Fruit fly (Drosophila melanogaster) whole organism, embryonic: ENCODE measurements around the gene CG34290.

Experiments used
- Adf1 ChIP-seq: fragments of 200-800 bp; sonication (Bioruptor generic); IDR thresholded peaks from 2 replicates; pipeline ENCODE4 v1.3.6; 2022; ENCODE audit warnings: missing biosample characterization, missing genetic modification characterization
- C15 ChIP-seq: fragments of 200-800 bp; sonication (Bioruptor generic); IDR thresholded peaks from 3 replicates; pipeline ENCODE4 v1.3.6; 2022; ENCODE audit warnings: missing biosample characterization, missing genetic modification characterization
- CG10147 ChIP-seq: fragments of 200-800 bp; sonication (Bioruptor generic); optimal IDR thresholded peaks from 2 replicates; lab custom pipeline; 2019; ENCODE audit warnings: missing biosample characterization, mild to moderate bottlenecking, missing genetic modification characterization, moderate library complexity
- CG11247 ChIP-seq: fragments of 200-800 bp; sonication (Bioruptor generic); IDR thresholded peaks from 2 replicates; pipeline ENCODE4 v1.3.6; 2022; ENCODE audit warnings: missing biosample characterization, missing genetic modification characterization
- CG12942 ChIP-seq: fragments of 200-800 bp; sonication (Bioruptor generic); optimal IDR thresholded peaks from 3 replicates; lab custom pipeline; 2016; ENCODE audit warnings: missing biosample characterization, missing genetic modification characterization
- CG13424 ChIP-seq: fragments of 200-800 bp; sonication (Bioruptor generic); optimal IDR thresholded peaks from 2 replicates; lab custom pipeline; 2019; ENCODE audit warnings: missing biosample characterization, mild to moderate bottlenecking, missing genetic modification characterization, moderate library complexity
- CG15479 ChIP-seq: fragments of 200-800 bp; sonication (Bioruptor generic); optimal IDR thresholded peaks from 3 replicates; lab custom pipeline; 2019; ENCODE audit warnings: missing biosample characterization, mild to moderate bottlenecking, missing genetic modification characterization, moderate library complexity
- CG15696 ChIP-seq: fragments of 200-800 bp; sonication (Bioruptor generic); optimal IDR thresholded peaks from 2 replicates; lab custom pipeline; 2019; ENCODE audit warnings: missing biosample characterization, mild to moderate bottlenecking, missing genetic modification characterization, moderate library complexity
- CG18764 ChIP-seq: fragments of 200-800 bp; sonication (Bioruptor generic); optimal IDR thresholded peaks from 3 replicates; lab custom pipeline; 2016; ENCODE audit warnings: missing biosample characterization, missing genetic modification characterization
- CG2199 ChIP-seq: fragments of 200-800 bp; sonication (Bioruptor generic); IDR thresholded peaks from 3 replicates; pipeline ENCODE4 v1.3.6; 2022; ENCODE audit warnings: missing biosample characterization, missing genetic modification characterization
- CG31224 ChIP-seq: fragments of 200-800 bp; sonication (Bioruptor generic); IDR thresholded peaks from 2 replicates; pipeline ENCODE4 v1.3.6; 2022; ENCODE audit warnings: missing biosample characterization, missing genetic modification characterization
- CG32532 ChIP-seq: fragments of 200-800 bp; sonication (Bioruptor generic); IDR thresholded peaks from 2 replicates; pipeline ENCODE4 v1.3.6; 2022; ENCODE audit warnings: missing biosample characterization, missing genetic modification characterization
- CG43689 ChIP-seq: fragments of 200-800 bp; sonication (Bioruptor generic); IDR thresholded peaks from 2 replicates; pipeline ENCODE4 v1.3.6; 2022; ENCODE audit warnings: missing biosample characterization, missing genetic modification characterization
- CG4820 ChIP-seq: fragments of 200-800 bp; sonication (Bioruptor generic); optimal IDR thresholded peaks from 3 replicates; lab custom pipeline; 2016; ENCODE audit warnings: missing biosample characterization, missing genetic modification characterization
- CG4854 ChIP-seq: fragments of 200-800 bp; sonication (Bioruptor generic); optimal IDR thresholded peaks from 2 replicates; lab custom pipeline; 2016; ENCODE audit warnings: missing biosample characterization, missing genetic modification characterization, inconsistent platforms
- CG7357 ChIP-seq: fragments of 200-800 bp; sonication (Bioruptor generic); IDR thresholded peaks from 3 replicates; pipeline ENCODE4 v1.3.6; 2022; ENCODE audit warnings: missing biosample characterization, missing genetic modification characterization
- CG7928 ChIP-seq: fragments of 200-800 bp; sonication (Bioruptor generic); optimal IDR thresholded peaks from 2 replicates; lab custom pipeline; 2017; ENCODE audit warnings: missing biosample characterization, mild to moderate bottlenecking, missing genetic modification characterization
- CG7963 ChIP-seq: fragments of 200-800 bp; sonication (Bioruptor generic); IDR thresholded peaks from 3 replicates; pipeline ENCODE4 v1.3.6; 2022; ENCODE audit warnings: missing biosample characterization, missing genetic modification characterization; ENCODE audit not compliant: partially characterized antibody
- CG8924 ChIP-seq: fragments of 200-800 bp; optimal IDR thresholded peaks from 3 replicates; lab custom pipeline; 2019; ENCODE audit warnings: missing biosample characterization, mild to moderate bottlenecking, missing genetic modification characterization, moderate library complexity
- CG9797 ChIP-seq: fragments of 200-800 bp; sonication (Bioruptor generic); optimal IDR thresholded peaks from 3 replicates; lab custom pipeline; 2018; ENCODE audit warnings: missing biosample characterization, mild to moderate bottlenecking, missing genetic modification characterization
- CoRest ChIP-seq: fragments of 200-800 bp; sonication (Bioruptor generic); optimal IDR thresholded peaks from 3 replicates; lab custom pipeline; 2018; ENCODE audit warnings: missing biosample characterization, mild to moderate bottlenecking, missing genetic modification characterization, moderate library complexity
- Deaf1 ChIP-seq: fragments of 200-800 bp; optimal IDR thresholded peaks from 3 replicates; lab custom pipeline; 2019; ENCODE audit warnings: missing biosample characterization, mild to moderate bottlenecking, missing genetic modification characterization, moderate library complexity
- Elba2 ChIP-seq: fragments of 200-800 bp; sonication (Bioruptor generic); optimal IDR thresholded peaks from 3 replicates; lab custom pipeline; 2016; ENCODE audit warnings: missing biosample characterization, missing genetic modification characterization
- Gsc ChIP-seq: fragments of 200-800 bp; sonication (Bioruptor generic); IDR thresholded peaks from 2 replicates; pipeline ENCODE4 v1.3.6; 2022; ENCODE audit warnings: missing biosample characterization, missing genetic modification characterization
- HmgZ ChIP-seq: fragments of 200-800 bp; sonication (Bioruptor generic); optimal IDR thresholded peaks from 2 replicates; lab custom pipeline; 2018; ENCODE audit warnings: missing biosample characterization, mild to moderate bottlenecking, missing genetic modification characterization
- Hr51 ChIP-seq, 2 experiments: fragments of 200-800 bp; sonication (Bioruptor generic); optimal IDR thresholded peaks; 2 replicates in 1 of 2; 3 replicates in 1 of 2; lab custom pipeline; 2016 to 2018; ENCODE audit warnings: missing biosample characterization in 2 of 2, missing genetic modification characterization in 2 of 2, mild to moderate bottlenecking in 1 of 2, moderate library complexity in 1 of 2
- Myb ChIP-seq: fragments of 200-800 bp; sonication (Bioruptor generic); optimal IDR thresholded peaks from 2 replicates; lab custom pipeline; 2016; ENCODE audit warnings: missing biosample characterization, missing genetic modification characterization
- NC2β ChIP-seq: fragments of 200-800 bp; sonication (Bioruptor generic); optimal IDR thresholded peaks from 2 replicates; lab custom pipeline; 2016; ENCODE audit warnings: missing biosample characterization, missing genetic modification characterization
- NfI ChIP-seq: fragments of 200-800 bp; sonication (Bioruptor generic); optimal IDR thresholded peaks from 3 replicates; lab custom pipeline; 2018; ENCODE audit warnings: missing biosample characterization, mild to moderate bottlenecking, missing genetic modification characterization, moderate library complexity
- Ravus ChIP-seq: fragments of 200-800 bp; sonication (Bioruptor generic); IDR thresholded peaks from 2 replicates; pipeline ENCODE4 v1.3.6; 2022; ENCODE audit warnings: missing biosample characterization, missing genetic modification characterization
- Rfx ChIP-seq: fragments of 200-800 bp; sonication (Bioruptor generic); IDR thresholded peaks from 2 replicates; pipeline ENCODE4 v1.3.6; 2022; ENCODE audit warnings: missing biosample characterization, missing genetic modification characterization
- Six4 ChIP-seq: fragments of 200-800 bp; sonication (Bioruptor generic); optimal IDR thresholded peaks from 2 replicates; lab custom pipeline; 2016; ENCODE audit warnings: missing biosample characterization, missing genetic modification characterization
- Sox102F ChIP-seq: fragments of 200-800 bp; sonication (Bioruptor generic); optimal IDR thresholded peaks from 2 replicates; lab custom pipeline; 2018; ENCODE audit warnings: missing biosample characterization, mild to moderate bottlenecking, missing genetic modification characterization, moderate library complexity
- amos ChIP-seq: fragments of 200-800 bp; sonication (Bioruptor generic); IDR thresholded peaks from 2 replicates; pipeline ENCODE4 v1.3.6; 2022; ENCODE audit warnings: missing biosample characterization, missing genetic modification characterization; ENCODE audit not compliant: partially characterized antibody
- caup ChIP-seq: fragments of 200-800 bp; sonication (Bioruptor generic); optimal IDR thresholded peaks from 3 replicates; lab custom pipeline; 2017; ENCODE audit warnings: missing biosample characterization, mild to moderate bottlenecking, missing genetic modification characterization, moderate library complexity; ENCODE audit not compliant: severe bottlenecking
- emc ChIP-seq: fragments of 200-800 bp; sonication (Bioruptor generic); optimal IDR thresholded peaks from 2 replicates; lab custom pipeline; 2016; ENCODE audit warnings: missing biosample characterization, missing genetic modification characterization
- fd102C ChIP-seq: fragments of 200-800 bp; sonication (Bioruptor generic); optimal IDR thresholded peaks from 2 replicates; lab custom pipeline; 2018; ENCODE audit warnings: missing biosample characterization, mild to moderate bottlenecking, missing genetic modification characterization, moderate library complexity
- gfzf ChIP-seq: fragments of 200-800 bp; sonication (Bioruptor generic); optimal IDR thresholded peaks from 2 replicates; lab custom pipeline; 2016; ENCODE audit warnings: missing biosample characterization, mild to moderate bottlenecking, missing genetic modification characterization, moderate library complexity
- gt ChIP-seq: fragments of 200-800 bp; sonication (Bioruptor generic); IDR thresholded peaks from 2 replicates; pipeline ENCODE4 v1.3.6; 2022; ENCODE audit warnings: missing biosample characterization, missing genetic modification characterization
- jing ChIP-seq: fragments of 200-800 bp; sonication (Bioruptor generic); optimal IDR thresholded peaks from 2 replicates; lab custom pipeline; 2018; ENCODE audit warnings: missing biosample characterization, mild to moderate bottlenecking, missing genetic modification characterization
- lola ChIP-seq, 3 experiments: fragments of >200 bp in 2 of 3; fragments of 200-800 bp in 1 of 3; sonication (Bioruptor generic) in 1 of 3; optimal IDR thresholded peaks; 2 replicates each; lab custom pipeline; 2017 to 2019; ENCODE audit warnings: missing biosample characterization in 3 of 3, missing genetic modification characterization in 3 of 3, mild to moderate bottlenecking in 1 of 3, moderate library complexity in 1 of 3
- maf-S ChIP-seq: fragments of 200-800 bp; sonication (Bioruptor generic); optimal IDR thresholded peaks from 2 replicates; lab custom pipeline; 2016; ENCODE audit warnings: missing biosample characterization, missing genetic modification characterization
- pzg ChIP-seq: fragments of 200-800 bp; sonication (Bioruptor generic); optimal IDR thresholded peaks from 3 replicates; lab custom pipeline; 2018; ENCODE audit warnings: missing biosample characterization, mild to moderate bottlenecking, missing genetic modification characterization, moderate library complexity
- rib ChIP-seq: fragments of 200-800 bp; sonication (Bioruptor generic); IDR thresholded peaks from 2 replicates; pipeline ENCODE4 v1.3.6; 2022; ENCODE audit warnings: missing biosample characterization, missing genetic modification characterization
- sc ChIP-seq, 3 experiments: fragments of >200 bp in 2 of 3; fragments of 200-800 bp in 1 of 3; sonication (Bioruptor generic) in 1 of 3; optimal IDR thresholded peaks; 2 replicates in 2 of 3; 3 replicates in 1 of 3; lab custom pipeline; 2017; ENCODE audit warnings: mild to moderate bottlenecking in 1 of 3, missing biosample characterization in 1 of 3, missing genetic modification characterization in 1 of 3, missing genetic modification reagents in 1 of 3
- sd ChIP-seq: fragments of 200-800 bp; sonication (Bioruptor generic); optimal IDR thresholded peaks from 3 replicates; lab custom pipeline; 2018; ENCODE audit warnings: missing biosample characterization, mild to moderate bottlenecking, missing genetic modification characterization, moderate library complexity
- tin ChIP-seq: fragments of 200-800 bp; sonication (Bioruptor generic); optimal IDR thresholded peaks from 3 replicates; lab custom pipeline; 2016; ENCODE audit warnings: missing biosample characterization, missing genetic modification characterization
- trh ChIP-seq: fragments of 200-800 bp; sonication (Bioruptor generic); optimal IDR thresholded peaks from 2 replicates; lab custom pipeline; 2016; ENCODE audit warnings: missing biosample characterization, missing genetic modification characterization

The CG34290 gene

DNA sequence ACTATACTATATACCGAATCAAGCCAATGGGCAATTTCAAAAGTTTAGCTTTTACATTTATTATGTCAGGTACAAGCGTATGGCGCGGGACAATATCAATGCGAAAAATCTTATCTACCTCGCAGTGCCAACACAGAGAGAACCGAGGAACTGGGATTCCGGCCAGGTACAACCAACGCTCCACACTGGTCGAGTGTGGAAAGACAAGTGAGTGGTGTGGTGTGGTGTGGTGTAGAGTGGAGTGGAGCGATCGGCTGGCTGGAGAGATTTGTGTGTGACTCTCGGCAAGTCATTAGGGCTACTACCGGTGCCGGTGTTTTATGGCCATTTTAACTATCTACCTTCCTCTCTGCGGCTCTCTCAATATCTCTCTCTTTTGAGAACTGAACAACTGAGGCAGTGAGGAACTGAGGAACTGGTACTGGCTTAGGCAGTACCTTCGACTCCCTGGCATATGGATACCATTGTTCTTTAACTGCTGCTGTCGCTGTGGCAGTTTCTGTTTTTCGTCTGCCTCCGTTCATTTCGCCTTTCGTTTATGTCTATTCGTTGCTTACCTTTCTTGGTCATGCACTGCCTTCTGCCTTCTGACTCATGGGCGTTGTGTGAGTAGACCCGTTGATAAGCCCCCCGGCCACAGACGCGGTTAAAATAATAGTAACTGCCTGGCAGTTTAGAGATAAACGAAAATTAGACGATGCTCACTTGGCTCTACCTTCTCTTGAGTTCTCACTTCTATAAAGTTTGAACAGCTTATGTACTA lies 30.2 kb downstream of the CG34290 start (continued):
- TF ChIP-seq CG7357 (GFP tag; lab: Robert Waterston, UW) (peak; percentile 73), fd102C (GFP tag; lab: Kevin White, UChicago) (peak; percentile 86), lola (GFP tag; optimal IDR thresholded peaks at IDR 0.05; lab: Kevin White, UChicago) (peak in 1 of 3 experiments; percentile 83), gfzf (no peak), HmgZ (tag; lab: Kevin White, UChicago) (peak; percentile 91), Ravus (GFP tag; lab: Robert Waterston, UW) (peak; percentile 68), CG9797 (GFP tag; lab: Kevin White, UChicago) (no peak), CG18764 (GFP tag; lab: Kevin White, UChicago) (peak; percentile 82), Hr51 (GFP tag; optimal IDR thresholded peaks at IDR 0.05; lab: Kevin White, UChicago) (peak; percentile 84), CoRest (tag; lab: Kevin White, UChicago) (peak; percentile 89), CG32532 (peak; percentile 91), jing (peak; percentile 83), pzg (GFP tag; lab: Kevin White, UChicago) (peak; percentile 18), CG2199 (GFP tag; lab: Robert Waterston, UW) (peak; percentile 93), CG15479 (GFP tag; lab: Kevin White, UChicago) (peak; percentile 48), Gsc (GFP tag; lab: Robert Waterston, UW) (0 out of 2 replicates have a peak, but pooled peaks have one; percentile 18), CG15696 (tag; lab: Kevin White, UChicago) (peak; percentile 83), CG31224 (GFP tag; lab: Robert Waterston, UW) (peak; percentile 81), Myb (GFP tag; lab: Kevin White, UChicago) (peak; percentile 77), sc (optimal IDR thresholded peaks at IDR 0.05; lab: Kevin White, UChicago) (no peak), sc (GFP tag; optimal IDR thresholded peaks at IDR 0.05; lab: Kevin White, UChicago) (peak; percentile 83), Rfx (GFP tag; lab: Robert Waterston, UW) (peak; percentile 93), trh (GFP tag; lab: Kevin White, UChicago) (peak; percentile 51), Six4 (GFP tag; lab: Kevin White, UChicago) (peak; percentile 88), CG4854 (GFP tag; lab: Kevin White, UChicago) (peak; percentile 71), emc (GFP tag; lab: Kevin White, UChicago) (peak; percentile 81), CG7963 (GFP tag; lab: Robert Waterston, UW) (no peak), CG10147 (GFP tag; lab: Kevin White, UChicago) (peak; percentile 89), gt (GFP tag; lab: Robert Waterston, UW) (peak; percentile 42; the same call in 1 of the 2 replicates), Adf1 (GFP tag; lab: Robert Waterston, UW) (peak; percentile 49), sd (peak; percentile 56), CG11247 (GFP tag; lab: Robert Waterston, UW) (peak; percentile 87), tin (GFP tag; lab: Kevin White, UChicago) (peak; percentile 89), Deaf1 (tag; lab: Kevin White, UChicago) (peak; percentile 39), rib (peak; percentile 79), Sox102F (GFP tag; lab: Kevin White, UChicago) (peak; percentile 89), CG8924 (tag; lab: Kevin White, UChicago) (peak; percentile 93), maf-S (peak; percentile 92), C15 (GFP tag; lab: Robert Waterston, UW) (peak; percentile 78; the same call in 1 of the 3 replicates), amos (GFP tag; lab: Robert Waterston, UW) (no peak), CG7928 (GFP tag; lab: Kevin White, UChicago) (peak; percentile 40), caup (peak; percentile 87), CG13424 (peak; percentile 86), NfI (peak; percentile 89), CG4820 (GFP tag; lab: Kevin White, UChicago) (peak; percentile 85), Elba2 (GFP tag; lab: Kevin White, UChicago) (no peak), NC2β (GFP tag; lab: Kevin White, UChicago) (peak; percentile 89), CG12942 (GFP tag; lab: Kevin White, UChicago) (peak; percentile 82), CG43689 (GFP tag; lab: Robert Waterston, UW) (peak; percentile 21; the same call in 1 of the 2 replicates)
